Worm (Caenorhabditis elegans): Measurements from ENCODE around the gene klc-1.

DNA sequence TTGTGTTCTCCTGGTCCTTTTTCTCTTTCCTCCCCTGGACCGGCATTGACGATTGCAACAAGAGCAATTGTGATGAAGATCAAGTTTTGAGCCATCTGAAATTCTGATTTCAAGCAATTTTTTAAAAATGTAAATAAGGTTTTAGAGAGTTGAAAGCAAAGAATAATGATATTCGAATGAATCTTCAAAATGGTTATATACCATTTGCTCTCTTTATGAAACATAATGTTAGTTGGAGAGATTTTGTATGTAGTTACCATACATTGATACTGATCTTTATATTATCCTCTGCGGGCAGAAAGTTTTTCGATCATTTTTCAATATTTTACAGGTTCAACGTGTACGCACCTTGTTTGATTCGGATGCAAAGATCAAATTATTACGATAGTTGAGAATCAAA is 22.2 kb downstream of the klc-1 start, which contains the start of gene srlf-24:
- TF ChIP-seq unc-62 (GFP tag; optimal IDR thresholded peaks at IDR 0.05): no peak
- no peak for TF ChIP-seq nhr-237 (tag; optimal IDR thresholded peaks at IDR 0.05)
- TF ChIP-seq mdl-1 (tag; optimal IDR thresholded peaks at IDR 0.05): no peak
- no peak for TF ChIP-seq zag-1 (tag; optimal IDR thresholded peaks at IDR 0.05)

Measured in whole organism, L2 larva.